Worm (Caenorhabditis elegans): ENCODE results near the gene frk-1.

ce11 chrIV:10036966-10037365, 6.0 kb upstream of the frk-1 start, which contains the start of gene F44D12.10:
- TF ChIP-seq lsy-2 (tag; optimal IDR thresholded peaks at IDR 0.05) = no peak
- no peak for TF ChIP-seq nhr-237 (tag; optimal IDR thresholded peaks at IDR 0.05)
- TF ChIP-seq unc-120 (tag; optimal IDR thresholded peaks at IDR 0.05; ENCODE audit: poor library complexity, severe bottlenecking) = no peak
- TF ChIP-seq ham-2 (GFP tag; optimal IDR thresholded peaks at IDR 0.05) = no peak
- no peak for TF ChIP-seq tbx-8 (GFP tag; optimal IDR thresholded peaks at IDR 0.05)
- TF ChIP-seq ceh-39 (tag; optimal IDR thresholded peaks at IDR 0.05) = no peak
- no peak for TF ChIP-seq pha-4 (tag; optimal IDR thresholded peaks at IDR 0.05)
- no peak for TF ChIP-seq mab-5 (tag; optimal IDR thresholded peaks at IDR 0.05)
- TF ChIP-seq lin-13 (tag; optimal IDR thresholded peaks at IDR 0.05) = no peak
